Worm (Caenorhabditis elegans): ENCODE results near the gene Y82E9BL.1.

- TF ChIP-seq ztf-29 (GFP tag; IDR thresholded peaks at IDR 0.05) (no peak), tab-1 (GFP tag; IDR thresholded peaks at IDR 0.05) (no peak), flt-1 (GFP tag; IDR thresholded peaks at IDR 0.05) (no peak), klf-2 (GFP tag; conservative IDR thresholded peaks at IDR 0.05) (no peak), T22C8.4 (GFP tag; IDR thresholded peaks at IDR 0.05) (no peak), ref-1 (GFP tag; conservative IDR thresholded peaks at IDR 0.05) (no peak), med-1 (GFP tag; optimal IDR thresholded peaks at IDR 0.05; ENCODE audit: insufficient read depth) (no peak), cog-1 (tag; optimal IDR thresholded peaks at IDR 0.05) (no peak), ztf-23 (GFP tag; IDR thresholded peaks at IDR 0.05) (no peak)
Observed at ce11 chrIII:1349313-1349712, 5.9 kb downstream of the Y82E9BL.1 start, which contains the start of gene fbxa-25.

Data from whole organism, midembryonic.